Worm (Caenorhabditis elegans) whole organism, L4 larva: ENCODE results near the gene str-261.

Experiments used
- F49E8.2 ChIP-seq: sonication (generic microtip); optimal IDR thresholded peaks from 2 replicates; lab custom pipeline; 2016; ENCODE audit warnings: missing compliant biosample characterization, mild to moderate bottlenecking, missing genetic modification characterization, borderline replicate concordance
- R02D3.7 ChIP-seq: fragments of 150-350 bp; sonication (generic microtip); optimal IDR thresholded peaks from 3 replicates; lab custom pipeline; 2014; ENCODE audit warnings: missing biosample characterization, missing genetic modification characterization
- ZK546.5 ChIP-seq, 2 experiments: sonication (generic microtip); optimal IDR thresholded peaks; 2 replicates each; lab custom pipeline; 2017; ENCODE audit warnings: missing biosample characterization in 2 of 2, missing genetic modification characterization in 2 of 2
- ceh-28 ChIP-seq: fragments of 150-350 bp; optimal IDR thresholded peaks from 2 replicates; lab custom pipeline; 2014; ENCODE audit warnings: missing biosample characterization, missing genetic modification reagents, missing genetic modification characterization
- ceh-82 ChIP-seq: sonication (generic microtip); optimal IDR thresholded peaks from 2 replicates; lab custom pipeline; 2017; ENCODE audit warnings: missing biosample characterization, missing genetic modification characterization
- daf-12 ChIP-seq: fragments of 150-350 bp; optimal IDR thresholded peaks from 2 replicates; lab custom pipeline; 2014; ENCODE audit warnings: missing biosample characterization, missing genetic modification reagents, missing genetic modification characterization
- fos-1 ChIP-seq: fragments of 150-350 bp; optimal IDR thresholded peaks from 2 replicates; lab custom pipeline; 2014; ENCODE audit warnings: missing biosample characterization, missing genetic modification characterization
- nhr-11 ChIP-seq: fragments of 150-350 bp; optimal IDR thresholded peaks from 2 replicates; lab custom pipeline; 2014; ENCODE audit warnings: missing biosample characterization, missing genetic modification characterization
- pqm-1 ChIP-seq: sonication (generic microtip); optimal IDR thresholded peaks from 2 replicates; lab custom pipeline; 2017; ENCODE audit warnings: missing biosample characterization, missing genetic modification characterization
- snpc-4 ChIP-seq: fragments of 150-350 bp; optimal IDR thresholded peaks from 2 replicates; lab custom pipeline; 2014; ENCODE audit warnings: missing biosample characterization, missing genetic modification characterization

- no peak for TF ChIP-seq ZK546.5 (tag; optimal IDR thresholded peaks at IDR 0.05; lab: Kevin White, UChicago)
- no peak for TF ChIP-seq fos-1 (tag; lab: Kevin White, UChicago)
- no peak for TF ChIP-seq ceh-82 (tag; lab: Kevin White, UChicago)
- no peak for TF ChIP-seq R02D3.7 (tag; lab: Kevin White, UChicago)
- no peak for TF ChIP-seq nhr-11
- no peak for TF ChIP-seq pqm-1 (tag; lab: Kevin White, UChicago)
- TF ChIP-seq F49E8.2 = peak; percentile 43
- no peak for TF ChIP-seq ceh-28 (tag; lab: Kevin White, UChicago)
- TF ChIP-seq daf-12 (tag; lab: Kevin White, UChicago) = no peak
- peak; percentile 90 for TF ChIP-seq snpc-4 (tag; lab: Kevin White, UChicago)
Observed at ce11 chrIII:11090112-11090648, 15.9 kb downstream of the str-261 start.
